Worm (Caenorhabditis elegans): ENCODE measurements around the gene alg-1.

Gene alg-1

ce11 chrX:13939388-13939787 is 9.5 kb upstream of the alg-1 start:
- no peak for TF ChIP-seq unc-62 (GFP tag; optimal IDR thresholded peaks at IDR 0.05)

- no peak for TF ChIP-seq unc-62 (GFP tag; optimal IDR thresholded peaks at IDR 0.05)
Observed at ce11 chrX:13940287-13940686, 8.6 kb upstream of the alg-1 start.

- no peak for TF ChIP-seq unc-62 (GFP tag; optimal IDR thresholded peaks at IDR 0.05)
Observed at ce11 chrX:13941296-13941695, 7.6 kb upstream of the alg-1 start.

- no peak for TF ChIP-seq unc-62 (GFP tag; optimal IDR thresholded peaks at IDR 0.05)
Observed at ce11 chrX:13941865-13942264, 7.0 kb upstream of the alg-1 start.

ce11 chrX:13944184-13944583 is 4.7 kb upstream of the alg-1 start:
- no peak for TF ChIP-seq unc-62 (GFP tag; optimal IDR thresholded peaks at IDR 0.05)

- no peak for TF ChIP-seq unc-62 (GFP tag; optimal IDR thresholded peaks at IDR 0.05)
Observed at ce11 chrX:13945090-13945489, 3.8 kb upstream of the alg-1 start.

- no peak for TF ChIP-seq unc-62 (GFP tag; optimal IDR thresholded peaks at IDR 0.05)
Observed at ce11 chrX:13945524-13945923, 3.4 kb upstream of the alg-1 start.

ce11 chrX:13946693-13947583 is 2.0 kb upstream of the alg-1 start:
- TF ChIP-seq unc-62 (GFP tag; optimal IDR thresholded peaks at IDR 0.05) = no peak

ce11 chrX:13948167-13948566 is 743 bp upstream of the alg-1 start:
- no peak for TF ChIP-seq unc-62 (GFP tag; optimal IDR thresholded peaks at IDR 0.05)

- TF ChIP-seq unc-62 (GFP tag; optimal IDR thresholded peaks at IDR 0.05) = no peak
Observed at ce11 chrX:13950620-13951152, 1.8 kb downstream of the alg-1 start.

ce11 chrX:13952347-13952746 is 3.4 kb downstream of the alg-1 start:
- TF ChIP-seq unc-62 (GFP tag; optimal IDR thresholded peaks at IDR 0.05) = no peak

- no peak for TF ChIP-seq unc-62 (GFP tag; optimal IDR thresholded peaks at IDR 0.05)
Observed at ce11 chrX:13958451-13958850, 9.5 kb downstream of the alg-1 start.

ce11 chrX:13959383-13959782 is 10.5 kb downstream of the alg-1 start:
- no peak for TF ChIP-seq unc-62 (GFP tag; optimal IDR thresholded peaks at IDR 0.05)

- TF ChIP-seq unc-62 (GFP tag; optimal IDR thresholded peaks at IDR 0.05) = no peak
Observed at ce11 chrX:13959849-13960248, 10.9 kb downstream of the alg-1 start, which contains the start of gene syx-2. Gene syx-2, plus strand, starts transcription at chrX:13960149.

- TF ChIP-seq unc-62 (GFP tag; optimal IDR thresholded peaks at IDR 0.05) = no peak
Observed at ce11 chrX:13963203-13963602, 14.3 kb downstream of the alg-1 start, which contains the start of gene F48F7.3. Gene F48F7.3, plus strand, starts transcription at chrX:13963503.

- no peak for TF ChIP-seq unc-62 (GFP tag; optimal IDR thresholded peaks at IDR 0.05)
Observed at ce11 chrX:13968292-13968691, 19.4 kb downstream of the alg-1 start, which contains the start of gene pqn-39. Gene pqn-39, minus strand, starts transcription at chrX:13968676.
